Worm (Caenorhabditis elegans) whole organism, L3 larva: ENCODE data around the gene scl-12.

Experiments used
- ama-1 ChIP-seq: fragments of 150-350 bp; optimal IDR thresholded peaks from 2 replicates; lab custom pipeline; 2018
- elt-1 ChIP-seq: fragments of 150-350 bp; optimal IDR thresholded peaks from 2 replicates; lab custom pipeline; 2014; ENCODE audit warnings: missing biosample characterization, missing genetic modification characterization
- nhr-25 ChIP-seq: sonication (generic microtip); optimal IDR thresholded peaks from 2 replicates; lab custom pipeline; 2017; ENCODE audit warnings: missing biosample characterization, missing genetic modification characterization
- pqm-1 ChIP-seq: fragments of 150-350 bp; optimal IDR thresholded peaks from 2 replicates; lab custom pipeline; 2017; ENCODE audit warnings: missing biosample characterization, missing genetic modification characterization, inconsistent platforms
- unc-62 ChIP-seq: fragments of 150-350 bp; sonication (generic microtip); optimal IDR thresholded peaks from 4 replicates; lab custom pipeline; 2014; ENCODE audit warnings: missing biosample characterization, missing genetic modification reagents, missing genetic modification characterization
- ztf-11 ChIP-seq: fragments of 150-350 bp; optimal IDR thresholded peaks from 2 replicates; lab custom pipeline; 2014; ENCODE audit warnings: missing biosample characterization, missing genetic modification characterization

ce11 chrV:3820875-3821274 is 8.5 kb downstream of the scl-12 start:
- TF ChIP-seq ama-1 (lab: Kevin White, UChicago) (no peak), unc-62 (GFP tag; lab: Kevin White, UChicago) (no peak), pqm-1 (tag; lab: Kevin White, UChicago) (no peak), nhr-25 (tag; lab: Kevin White, UChicago) (no peak), ztf-11 (tag; lab: Kevin White, UChicago) (no peak), elt-1 (no peak)
